Fruit fly (Drosophila melanogaster): ENCODE measurements around the gene Nepl11.

The Nepl11 gene

DNA sequence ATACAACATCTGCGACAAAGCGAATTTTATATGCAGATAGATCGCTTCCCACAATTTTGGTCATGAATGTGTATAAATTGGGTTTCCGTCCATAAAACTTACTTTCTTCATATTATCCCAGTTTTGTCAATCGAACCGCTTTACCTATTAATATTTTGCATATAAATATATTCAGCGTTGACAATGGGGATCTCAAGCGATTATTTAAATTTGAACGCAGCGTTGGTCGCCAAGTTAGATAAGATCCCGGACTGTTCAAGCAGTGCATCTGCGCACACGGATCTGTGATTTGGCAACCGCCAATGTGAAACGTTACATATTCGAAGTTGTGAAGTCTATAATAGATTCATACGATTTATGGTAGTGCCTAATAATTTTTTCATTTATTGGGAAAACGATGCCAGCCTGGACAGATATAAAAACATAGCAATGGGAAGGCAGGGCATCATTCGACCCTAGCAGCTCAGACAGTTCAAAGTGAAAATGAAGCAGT is 48.0 kb downstream of the Nepl11 start, which contains the start of gene TwdlF:
Gene TwdlF, plus strand, starts transcription at position 443 of the 493 bp plus-strand sequence.
- no peak for TF ChIP-seq Hnf4 (GFP tag; optimal IDR thresholded peaks at IDR 0.05)
- TF ChIP-seq foxo (GFP tag; optimal IDR thresholded peaks at IDR 0.05) = no peak
- no peak for TF ChIP-seq ey (GFP tag; optimal IDR thresholded peaks at IDR 0.05)
- no peak for TF ChIP-seq Jra (GFP tag; optimal IDR thresholded peaks at IDR 0.05)
- TF ChIP-seq CrebA (GFP tag; optimal IDR thresholded peaks at IDR 0.05; ENCODE audit: borderline replicate concordance) = no peak
- TF ChIP-seq Hr83 (GFP tag; optimal IDR thresholded peaks at IDR 0.05; ENCODE audit: poor library complexity, severe bottlenecking) = no peak

DNA sequence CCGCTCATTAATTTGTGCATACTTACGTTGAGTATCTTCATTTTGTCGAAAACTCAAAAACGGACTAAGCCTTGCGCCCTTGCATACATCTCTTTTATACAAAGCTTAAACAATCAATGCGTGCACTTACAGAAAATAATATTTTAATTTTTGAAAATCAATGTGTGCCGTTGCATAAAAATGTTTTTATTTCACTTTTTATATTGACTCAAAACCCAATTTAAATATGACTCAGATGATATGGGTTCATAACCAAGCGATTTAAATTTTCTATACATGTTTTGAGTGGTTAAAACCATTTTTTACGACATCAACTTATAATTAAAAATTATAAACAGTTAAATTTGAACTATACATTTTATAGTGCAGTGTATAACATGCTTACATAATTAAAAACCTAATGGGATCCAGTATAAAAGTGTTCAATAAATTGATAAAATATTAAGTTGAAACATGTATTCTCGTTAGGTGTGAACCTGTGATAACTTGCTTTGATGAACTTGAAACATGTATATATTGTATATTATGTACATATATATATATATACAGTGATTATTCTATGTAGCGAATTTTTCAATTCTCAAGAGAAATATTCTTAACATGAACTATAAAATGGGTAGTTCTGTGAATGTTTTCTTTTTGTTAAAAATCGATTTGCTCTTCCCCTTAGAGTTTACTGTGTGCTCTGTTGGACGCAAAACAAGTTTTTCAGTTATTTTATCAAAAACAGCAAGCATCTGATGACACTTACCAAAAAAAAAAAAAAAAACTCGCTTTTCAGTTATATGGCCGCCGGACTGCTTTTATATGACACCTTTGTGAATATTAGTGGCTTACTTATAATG is 51.3 kb downstream of the Nepl11 start, which contains the start of gene CG34305:
Gene CG34305, minus strand, starts transcription at position 51 of the 845 bp plus-strand sequence.
- no peak for TF ChIP-seq usp (GFP tag; optimal IDR thresholded peaks at IDR 0.05)
- no peak for TF ChIP-seq lola (GFP tag; optimal IDR thresholded peaks at IDR 0.05)
- TF ChIP-seq dl (GFP tag; optimal IDR thresholded peaks at IDR 0.05; ENCODE audit: insufficient read depth in 1 of 2, partially characterized antibody in 2 of 2) = no peak
- TF ChIP-seq HLH106 (tag; optimal IDR thresholded peaks at IDR 0.05) = peak; percentile 67
- TF ChIP-seq N (GFP tag; optimal IDR thresholded peaks at IDR 0.05) = no peak
- peak in 1 of 2 experiments; percentile 53 for TF ChIP-seq foxo (GFP tag; optimal IDR thresholded peaks at IDR 0.05)
- no peak for TF ChIP-seq Abd-B (GFP tag; optimal IDR thresholded peaks at IDR 0.05)
- TF ChIP-seq woc (GFP tag; optimal IDR thresholded peaks at IDR 0.05) = no peak
- TF ChIP-seq Hr78 (GFP tag; optimal IDR thresholded peaks at IDR 0.05) = no peak
- peak; percentile 47 for TF ChIP-seq Dfd (GFP tag; optimal IDR thresholded peaks at IDR 0.05)
- no peak for TF ChIP-seq dsf (GFP tag; optimal IDR thresholded peaks at IDR 0.05; ENCODE audit: borderline replicate concordance)
- TF ChIP-seq rgr (GFP tag; optimal IDR thresholded peaks at IDR 0.05) = peak; percentile 48
- TF ChIP-seq Sp1 (GFP tag; optimal IDR thresholded peaks at IDR 0.05) = peak; percentile 69
- TF ChIP-seq CG9705 (GFP tag; optimal IDR thresholded peaks at IDR 0.05) = peak; percentile 38
- peak; percentile 37 for TF ChIP-seq brk (GFP tag; optimal IDR thresholded peaks at IDR 0.05)
- TF ChIP-seq Mio (GFP tag; optimal IDR thresholded peaks at IDR 0.05) = no peak
- no peak for TF ChIP-seq Rel (GFP tag; optimal IDR thresholded peaks at IDR 0.05)
- TF ChIP-seq Rel (tag; optimal IDR thresholded peaks at IDR 0.05) = no peak
- TF ChIP-seq Hr83 (GFP tag; optimal IDR thresholded peaks at IDR 0.05; ENCODE audit: poor library complexity, severe bottlenecking) = no peak
- TF ChIP-seq Jra (GFP tag; optimal IDR thresholded peaks at IDR 0.05) = peak; percentile 41
- TF ChIP-seq jim (GFP tag; optimal IDR thresholded peaks at IDR 0.05) = no peak
- no peak for TF ChIP-seq dmrt93B (GFP tag; optimal IDR thresholded peaks at IDR 0.05)
- peak; percentile 17 for TF ChIP-seq psq (GFP tag; optimal IDR thresholded peaks at IDR 0.05)
- no peak for TF ChIP-seq GATAd (GFP tag; optimal IDR thresholded peaks at IDR 0.05)
- TF ChIP-seq ey (GFP tag; optimal IDR thresholded peaks at IDR 0.05) = peak; percentile 26
- no peak for TF ChIP-seq pan (optimal IDR thresholded peaks at IDR 0.05)
- no peak for TF ChIP-seq CG32264 (GFP tag; optimal IDR thresholded peaks at IDR 0.05)
- peak; percentile 2 for TF ChIP-seq br (GFP tag; optimal IDR thresholded peaks at IDR 0.05)
- TF ChIP-seq Hnf4 (GFP tag; optimal IDR thresholded peaks at IDR 0.05) = peak; percentile 27
- TF ChIP-seq tai (GFP tag; optimal IDR thresholded peaks at IDR 0.05) = no peak
- TF ChIP-seq OdsH (GFP tag; optimal IDR thresholded peaks at IDR 0.05) = peak; percentile 40
- TF ChIP-seq Myc (optimal IDR thresholded peaks at IDR 0.05) = no peak
- no peak for TF ChIP-seq sv (GFP tag; optimal IDR thresholded peaks at IDR 0.05)
- no peak for TF ChIP-seq Dif (GFP tag; optimal IDR thresholded peaks at IDR 0.05; ENCODE audit: partially characterized antibody)
- TF ChIP-seq fru (GFP tag; optimal IDR thresholded peaks at IDR 0.05) = peak; percentile 36
- TF ChIP-seq Vsx2 (GFP tag; optimal IDR thresholded peaks at IDR 0.05; ENCODE audit: partially characterized antibody) = no peak
- TF ChIP-seq h (GFP tag; optimal IDR thresholded peaks at IDR 0.05) = peak; percentile 61

Data from whole organism, wandering third instar larva.